Fruit fly (Drosophila melanogaster): Measurements from ENCODE around the gene CG15760.

The CG15760 gene

dm6 chrX:13626579-13626894, 43.0 kb upstream of the CG15760 start (continued):
- TF ChIP-seq da (GFP tag; optimal IDR thresholded peaks at IDR 0.05) = peak; percentile 23
- TF ChIP-seq Spps (tag; optimal IDR thresholded peaks at IDR 0.05) = no peak
- TF ChIP-seq ara (GFP tag; IDR thresholded peaks at IDR 0.05) = peak; percentile 34; the same call in 1 of the 2 replicates
- TF ChIP-seq Hsf (GFP tag; optimal IDR thresholded peaks at IDR 0.05) = peak; percentile 79
- no peak for TF ChIP-seq D (optimal IDR thresholded peaks at IDR 0.05)
- peak; percentile 56 for TF ChIP-seq D (GFP tag; optimal IDR thresholded peaks at IDR 0.05)
- no peak for TF ChIP-seq tup (GFP tag; optimal IDR thresholded peaks at IDR 0.05)
- peak; percentile 56 for TF ChIP-seq ATbp (GFP tag; optimal IDR thresholded peaks at IDR 0.05)
- peak; percentile 85 for TF ChIP-seq Antp (GFP tag; optimal IDR thresholded peaks at IDR 0.05)
- TF ChIP-seq CG7357 (GFP tag; IDR thresholded peaks at IDR 0.05) = peak; percentile 68; the same call in 2 of the 3 replicates
- TF ChIP-seq Stat92E (GFP tag; optimal IDR thresholded peaks at IDR 0.05) = no peak
- peak; percentile 41 for TF ChIP-seq crc (GFP tag; optimal IDR thresholded peaks at IDR 0.05)
- TF ChIP-seq CG14014 (GFP tag; IDR thresholded peaks at IDR 0.05) = peak; percentile 84
- TF ChIP-seq rib (GFP tag; IDR thresholded peaks at IDR 0.05) = peak; percentile 86
- TF ChIP-seq H15 (GFP tag; IDR thresholded peaks at IDR 0.05) = peak; percentile 73; the same call in 2 of the 3 replicates
- TF ChIP-seq CG13296 (GFP tag; optimal IDR thresholded peaks at IDR 0.05) = peak; percentile 82
- peak; percentile 38 for TF ChIP-seq run (tag; optimal IDR thresholded peaks at IDR 0.05)
- TF ChIP-seq CG5953 (GFP tag; IDR thresholded peaks at IDR 0.05) = 0 out of 2 replicates have a peak, but pooled peaks have one; percentile 19
- TF ChIP-seq CG5180 (GFP tag; optimal IDR thresholded peaks at IDR 0.05) = peak; percentile 44
- no peak for TF ChIP-seq Sin3A (optimal IDR thresholded peaks at IDR 0.05)
- peak; percentile 81 for TF ChIP-seq CG11456 (GFP tag; IDR thresholded peaks at IDR 0.05)
- no peak for TF ChIP-seq CG7745 (tag; optimal IDR thresholded peaks at IDR 0.05)
- peak; percentile 46 for TF ChIP-seq CG6854 (GFP tag; optimal IDR thresholded peaks at IDR 0.05)
- peak; percentile 13 for TF ChIP-seq CG15011 (GFP tag; optimal IDR thresholded peaks at IDR 0.05)
- peak; percentile 56 for TF ChIP-seq Xbp1 (GFP tag; optimal IDR thresholded peaks at IDR 0.05)
- peak; percentile 72 for TF ChIP-seq CG7372 (GFP tag; IDR thresholded peaks at IDR 0.05)
- TF ChIP-seq en (GFP tag; optimal IDR thresholded peaks at IDR 0.05) = peak; percentile 58
- no peak for TF ChIP-seq CG9797 (GFP tag; optimal IDR thresholded peaks at IDR 0.05)
- no peak for TF ChIP-seq tna (GFP tag; IDR thresholded peaks at IDR 0.05; ENCODE audit: partially characterized antibody)
- peak; percentile 49 for TF ChIP-seq CG1529 (GFP tag; optimal IDR thresholded peaks at IDR 0.05)
- peak; percentile 81 for TF ChIP-seq CG13424 (tag; optimal IDR thresholded peaks at IDR 0.05)
- peak; percentile 26 for TF ChIP-seq CG8089 (GFP tag; optimal IDR thresholded peaks at IDR 0.05)
- no peak for TF ChIP-seq sna (GFP tag; IDR thresholded peaks at IDR 0.05; ENCODE audit: partially characterized antibody)
- peak; percentile 25 for TF ChIP-seq repo (GFP tag; optimal IDR thresholded peaks at IDR 0.05)
- no peak for TF ChIP-seq sens-2 (GFP tag; IDR thresholded peaks at IDR 0.05)
- no peak for TF ChIP-seq hth (optimal IDR thresholded peaks at IDR 0.05)
- peak; percentile 74 for TF ChIP-seq CG1233 (GFP tag; optimal IDR thresholded peaks at IDR 0.05)
- TF ChIP-seq mam (GFP tag; optimal IDR thresholded peaks at IDR 0.05) = peak; percentile 83
- TF ChIP-seq dan (GFP tag; IDR thresholded peaks at IDR 0.05) = no peak
- TF ChIP-seq ewg (GFP tag; optimal IDR thresholded peaks at IDR 0.05) = no peak
- peak; percentile 77 for TF ChIP-seq bcd (GFP tag; optimal IDR thresholded peaks at IDR 0.05)
- TF ChIP-seq CG1603 (tag; optimal IDR thresholded peaks at IDR 0.05) = peak; percentile 37
- peak; percentile 84 for TF ChIP-seq Hmr (GFP tag; optimal IDR thresholded peaks at IDR 0.05)
- peak; percentile 51 for TF ChIP-seq CG33213 (GFP tag; optimal IDR thresholded peaks at IDR 0.05)
- TF ChIP-seq Xrp1 (GFP tag; IDR thresholded peaks at IDR 0.05) = peak; percentile 79
- peak; percentile 65; the same call in 2 of the 3 replicates for TF ChIP-seq Dbx (GFP tag; IDR thresholded peaks at IDR 0.05)
- peak; percentile 66 for TF ChIP-seq vfl (GFP tag; optimal IDR thresholded peaks at IDR 0.05)
- TF ChIP-seq onecut (GFP tag; IDR thresholded peaks at IDR 0.05) = peak; percentile 49
- TF ChIP-seq CG6175 (GFP tag; IDR thresholded peaks at IDR 0.05) = 0 out of 3 replicates have a peak, but pooled peaks have one; percentile 31
- peak; percentile 27 for TF ChIP-seq CG10274 (GFP tag; optimal IDR thresholded peaks at IDR 0.05)
- TF ChIP-seq gsb-n (tag; optimal IDR thresholded peaks at IDR 0.05) = peak; percentile 41
- TF ChIP-seq CG3726 (GFP tag; IDR thresholded peaks at IDR 0.05) = 0 out of 3 replicates have a peak, but pooled peaks have one; percentile 35
